Fruit fly (Drosophila melanogaster) whole organism, embryonic: ENCODE data around the gene dbe.

Experiments
- B-H1 ChIP-seq: fragments of 200-800 bp; sonication (Bioruptor generic); IDR thresholded peaks from 3 replicates; pipeline ENCODE4 v1.3.6; 2022; ENCODE audit warnings: missing biosample characterization, missing genetic modification characterization
- CG11085 ChIP-seq: fragments of 200-800 bp; sonication (Bioruptor generic); IDR thresholded peaks from 2 replicates; pipeline ENCODE4 v1.3.6; 2022; ENCODE audit warnings: missing biosample characterization, missing genetic modification characterization
- CG11247 ChIP-seq: fragments of 200-800 bp; sonication (Bioruptor generic); IDR thresholded peaks from 2 replicates; pipeline ENCODE4 v1.3.6; 2022; ENCODE audit warnings: missing biosample characterization, missing genetic modification characterization
- CG11560 ChIP-seq: fragments of 200-800 bp; sonication (Bioruptor generic); IDR thresholded peaks from 3 replicates; pipeline ENCODE4 v1.3.6; 2022; ENCODE audit warnings: missing biosample characterization, missing genetic modification characterization
- CG11695 ChIP-seq: fragments of 200-800 bp; sonication (Bioruptor generic); IDR thresholded peaks from 3 replicates; pipeline ENCODE4 v1.3.6; 2022; ENCODE audit warnings: missing biosample characterization, missing genetic modification characterization
- CG12104 ChIP-seq: fragments of 200-800 bp; sonication (Bioruptor generic); optimal IDR thresholded peaks from 3 replicates; lab custom pipeline; 2016; ENCODE audit warnings: missing biosample characterization, missing genetic modification characterization
- CG13624 ChIP-seq: fragments of 200-800 bp; sonication (Bioruptor generic); optimal IDR thresholded peaks from 2 replicates; lab custom pipeline; 2016; ENCODE audit warnings: missing biosample characterization, missing genetic modification characterization
- CG15011 ChIP-seq: fragments of 200-800 bp; sonication (Bioruptor generic); optimal IDR thresholded peaks from 3 replicates; lab custom pipeline; 2018; ENCODE audit warnings: missing biosample characterization, mild to moderate bottlenecking, missing genetic modification characterization
- CG15479 ChIP-seq: fragments of 200-800 bp; sonication (Bioruptor generic); optimal IDR thresholded peaks from 3 replicates; lab custom pipeline; 2019; ENCODE audit warnings: missing biosample characterization, mild to moderate bottlenecking, missing genetic modification characterization, moderate library complexity
- CG16815 ChIP-seq: fragments of 200-800 bp; sonication (Bioruptor generic); optimal IDR thresholded peaks from 3 replicates; lab custom pipeline; 2017; ENCODE audit warnings: missing biosample characterization, mild to moderate bottlenecking, missing genetic modification characterization
- CG17328 ChIP-seq: fragments of 200-800 bp; sonication (Bioruptor generic); IDR thresholded peaks from 2 replicates; pipeline ENCODE4 v1.3.6; 2022; ENCODE audit warnings: missing biosample characterization, missing genetic modification characterization
- CG17359 ChIP-seq: fragments of 200-800 bp; sonication (Bioruptor generic); optimal IDR thresholded peaks from 3 replicates; lab custom pipeline; 2018; ENCODE audit warnings: missing biosample characterization, mild to moderate bottlenecking, missing genetic modification characterization, moderate library complexity
- CG18262 ChIP-seq: fragments of 200-800 bp; optimal IDR thresholded peaks from 3 replicates; lab custom pipeline; 2019; ENCODE audit warnings: missing biosample characterization, mild to moderate bottlenecking, missing genetic modification characterization, moderate library complexity
- CG2678 ChIP-seq: fragments of 200-800 bp; sonication (Bioruptor generic); optimal IDR thresholded peaks from 3 replicates; lab custom pipeline; 2019; ENCODE audit warnings: missing biosample characterization, mild to moderate bottlenecking, missing genetic modification characterization, moderate library complexity
- CG31441 ChIP-seq: fragments of 200-800 bp; sonication (Bioruptor generic); IDR thresholded peaks from 2 replicates; pipeline ENCODE4 v1.3.6; 2022; ENCODE audit warnings: missing biosample characterization, missing genetic modification characterization
- CG34224 ChIP-seq: fragments of 200-800 bp; sonication (Bioruptor generic); IDR thresholded peaks from 3 replicates; pipeline ENCODE4 v1.3.6; 2022; ENCODE audit warnings: missing biosample characterization, missing genetic modification characterization; ENCODE audit not compliant: partially characterized antibody
- CG3847 ChIP-seq: fragments of 200-800 bp; sonication (Bioruptor generic); IDR thresholded peaks from 2 replicates; pipeline ENCODE4 v1.3.6; 2022; ENCODE audit warnings: missing biosample characterization, missing genetic modification characterization
- CG4424 ChIP-seq: fragments of 200-800 bp; sonication (Bioruptor generic); optimal IDR thresholded peaks from 3 replicates; lab custom pipeline; 2016; ENCODE audit warnings: missing biosample characterization, missing genetic modification characterization
- CG4707 ChIP-seq: fragments of 200-800 bp; sonication (Bioruptor generic); optimal IDR thresholded peaks from 2 replicates; lab custom pipeline; 2018; ENCODE audit warnings: missing biosample characterization, mild to moderate bottlenecking, missing genetic modification characterization, moderate library complexity
- ERR ChIP-seq: fragments of 200-800 bp; sonication (Bioruptor generic); optimal IDR thresholded peaks from 2 replicates; lab custom pipeline; 2016; ENCODE audit warnings: missing biosample characterization, missing genetic modification characterization
- GATAe ChIP-seq: fragments of 200-800 bp; sonication (Bioruptor generic); conservative IDR thresholded peaks from 2 replicates; pipeline ENCODE4 v1.3.6; 2022; ENCODE audit warnings: missing biosample characterization, missing genetic modification characterization
- Kr ChIP-seq: fragments of 200-800 bp; sonication (Bioruptor generic); optimal IDR thresholded peaks from 2 replicates; lab custom pipeline; 2017; ENCODE audit warnings: missing biosample characterization, mild to moderate bottlenecking, missing genetic modification characterization
- Neu2 ChIP-seq: fragments of 200-800 bp; sonication (Bioruptor generic); optimal IDR thresholded peaks from 3 replicates; lab custom pipeline; 2016; ENCODE audit warnings: missing biosample characterization, missing genetic modification characterization, borderline replicate concordance
- Nf-YC ChIP-seq: fragments of 200-800 bp; optimal IDR thresholded peaks from 3 replicates; lab custom pipeline; 2019; ENCODE audit warnings: missing biosample characterization, mild to moderate bottlenecking, missing genetic modification characterization, moderate library complexity
- Optix ChIP-seq: fragments of 200-800 bp; sonication (Bioruptor generic); IDR thresholded peaks from 3 replicates; pipeline ENCODE4 v1.3.6; 2022; ENCODE audit warnings: missing biosample characterization, missing genetic modification characterization
- Side ChIP-seq: fragments of 200-800 bp; sonication (Bioruptor generic); optimal IDR thresholded peaks from 2 replicates; lab custom pipeline; 2016; ENCODE audit warnings: missing biosample characterization, missing genetic modification characterization
- Tbp ChIP-seq: fragments of >200 bp; optimal IDR thresholded peaks from 2 replicates; lab custom pipeline; 2018; ENCODE audit warnings: missing biosample characterization, missing genetic modification characterization
- amos ChIP-seq: fragments of 200-800 bp; sonication (Bioruptor generic); IDR thresholded peaks from 2 replicates; pipeline ENCODE4 v1.3.6; 2022; ENCODE audit warnings: missing biosample characterization, missing genetic modification characterization; ENCODE audit not compliant: partially characterized antibody
- bcd ChIP-seq: fragments of 200-800 bp; sonication (Bioruptor generic); optimal IDR thresholded peaks from 2 replicates; lab custom pipeline; 2017; ENCODE audit warnings: missing biosample characterization, mild to moderate bottlenecking, missing genetic modification characterization
- chif ChIP-seq, 2 experiments: fragments of 200-800 bp; sonication (Bioruptor generic); optimal IDR thresholded peaks; 3 replicates each; lab custom pipeline; 2016; ENCODE audit warnings: missing biosample characterization in 2 of 2, missing genetic modification characterization in 2 of 2
- corto ChIP-seq: fragments of 200-800 bp; sonication (Bioruptor generic); optimal IDR thresholded peaks from 2 replicates; lab custom pipeline; 2016; ENCODE audit warnings: missing biosample characterization, mild to moderate bottlenecking, missing genetic modification characterization, moderate library complexity
- crc ChIP-seq: fragments of 200-800 bp; sonication (Bioruptor generic); optimal IDR thresholded peaks from 2 replicates; lab custom pipeline; 2016; ENCODE audit warnings: missing biosample characterization, missing genetic modification characterization
- cwo ChIP-seq: fragments of 200-800 bp; sonication (Bioruptor generic); optimal IDR thresholded peaks from 3 replicates; lab custom pipeline; 2017; ENCODE audit warnings: missing biosample characterization, missing genetic modification characterization, mild to moderate bottlenecking, moderate library complexity, missing genetic modification reagents
- dimm ChIP-seq: fragments of 200-800 bp; sonication (Bioruptor generic); IDR thresholded peaks from 2 replicates; pipeline ENCODE4 v1.3.6; 2022; ENCODE audit warnings: missing biosample characterization, missing genetic modification characterization
- disco-r ChIP-seq: fragments of 200-800 bp; sonication (Bioruptor generic); optimal IDR thresholded peaks from 2 replicates; lab custom pipeline; 2016; ENCODE audit warnings: missing biosample characterization, missing genetic modification characterization
- ems ChIP-seq: fragments of 200-800 bp; sonication (Bioruptor generic); optimal IDR thresholded peaks from 3 replicates; lab custom pipeline; 2016; ENCODE audit warnings: missing biosample characterization, missing genetic modification characterization
- gcm ChIP-seq: fragments of 200-800 bp; sonication (Bioruptor generic); optimal IDR thresholded peaks from 2 replicates; lab custom pipeline; 2019; ENCODE audit warnings: missing biosample characterization, mild to moderate bottlenecking, missing genetic modification characterization, moderate library complexity
- jing ChIP-seq: fragments of 200-800 bp; sonication (Bioruptor generic); optimal IDR thresholded peaks from 2 replicates; lab custom pipeline; 2018; ENCODE audit warnings: missing biosample characterization, mild to moderate bottlenecking, missing genetic modification characterization
- kah ChIP-seq: fragments of 200-800 bp; sonication (Bioruptor generic); optimal IDR thresholded peaks from 2 replicates; lab custom pipeline; 2018; ENCODE audit warnings: missing biosample characterization, mild to moderate bottlenecking, missing genetic modification characterization
- kni ChIP-seq: fragments of 200-800 bp; sonication (Bioruptor generic); optimal IDR thresholded peaks from 3 replicates; lab custom pipeline; 2017; ENCODE audit warnings: mild to moderate bottlenecking, missing biosample characterization, missing genetic modification reagents, missing genetic modification characterization
- lab ChIP-seq: fragments of 200-800 bp; sonication (Bioruptor generic); optimal IDR thresholded peaks from 3 replicates; lab custom pipeline; 2017; ENCODE audit warnings: missing biosample characterization, missing genetic modification characterization, mild to moderate bottlenecking, moderate library complexity, missing genetic modification reagents
- onecut ChIP-seq: fragments of 200-800 bp; sonication (Bioruptor generic); IDR thresholded peaks from 2 replicates; pipeline ENCODE4 v1.3.6; 2022; ENCODE audit warnings: missing biosample characterization, missing genetic modification characterization
- otp ChIP-seq: fragments of 200-800 bp; sonication (Bioruptor generic); IDR thresholded peaks from 3 replicates; pipeline ENCODE4, ENCODE4 v1.3.6; 2022; ENCODE audit warnings: missing biosample characterization, missing genetic modification characterization
- pan ChIP-seq, 4 experiments: fragments of >200 bp in 3 of 4; fragments of 200-800 bp in 1 of 4; sonication (Bioruptor generic) in 1 of 4; optimal IDR thresholded peaks in 3 of 4; IDR thresholded peaks in 1 of 4; 2 replicates each; pipeline versions ENCODE4 v1.3.6 to Lab custom; 2017 to 2022; ENCODE audit warnings: missing biosample characterization in 2 of 4, missing genetic modification characterization in 2 of 4, mixed read lengths in 1 of 4
- pzg ChIP-seq: fragments of 200-800 bp; sonication (Bioruptor generic); optimal IDR thresholded peaks from 3 replicates; lab custom pipeline; 2018; ENCODE audit warnings: missing biosample characterization, mild to moderate bottlenecking, missing genetic modification characterization, moderate library complexity
- ro ChIP-seq: fragments of 200-800 bp; sonication (Bioruptor generic); IDR thresholded peaks from 2 replicates; pipeline ENCODE4 v1.3.6; 2022; ENCODE audit warnings: missing biosample characterization, missing genetic modification characterization
- sens ChIP-seq: fragments of 200-800 bp; sonication (Bioruptor generic); peaks from one replicate; lab custom pipeline; 2016; ENCODE audit warnings: missing biosample characterization, missing genetic modification characterization
- shn ChIP-seq: fragments of 200-800 bp; sonication (Bioruptor generic); optimal IDR thresholded peaks from 3 replicates; lab custom pipeline; 2016; ENCODE audit warnings: missing biosample characterization, missing genetic modification characterization

dbe gene

dm6 chr2L:857897-858517, 11.7 kb downstream of the dbe start (continued):
- peak; percentile 32 for TF ChIP-seq CG4424 (GFP tag; lab: Kevin White, UChicago)
- TF ChIP-seq B-H1 = peak; percentile 54
- TF ChIP-seq CG4707 (GFP tag; lab: Kevin White, UChicago) = peak; percentile 24
- peak; percentile 67 for TF ChIP-seq CG17359
- 0 out of 2 replicates have a peak, but pooled peaks have one; percentile 13 for TF ChIP-seq onecut (GFP tag; lab: Robert Waterston, UW)
- peak; percentile 53; the same call in 2 of the 3 replicates for TF ChIP-seq Optix (GFP tag; lab: Robert Waterston, UW)
- TF ChIP-seq CG11560 (tag; lab: Robert Waterston, UW) = no peak
- no peak for TF ChIP-seq kni (GFP tag; lab: Kevin White, UChicago)
- no peak for TF ChIP-seq pzg (GFP tag; lab: Kevin White, UChicago)
- TF ChIP-seq cwo (GFP tag; lab: Kevin White, UChicago) = peak; percentile 27
- TF ChIP-seq kah (GFP tag; lab: Kevin White, UChicago) = no peak
- no peak for TF ChIP-seq Tbp (GFP tag; lab: Kevin White, UChicago)
- TF ChIP-seq GATAe = no peak; the same call in 1 of the 2 replicates
- TF ChIP-seq disco-r (GFP tag; lab: Kevin White, UChicago) = peak; percentile 57
- TF ChIP-seq sens (GFP tag; lab: Kevin White, UChicago) = peak; percentile 89
- TF ChIP-seq CG11085 (GFP tag; lab: Robert Waterston, UW) = no peak
- peak; percentile 46 for TF ChIP-seq shn (GFP tag; lab: Kevin White, UChicago)
- TF ChIP-seq crc = peak; percentile 38
- TF ChIP-seq Neu2 (GFP tag; lab: Kevin White, UChicago) = no peak
- TF ChIP-seq CG11247 (GFP tag; lab: Robert Waterston, UW) = 0 out of 2 replicates have a peak, but pooled peaks have one; percentile 26
- TF ChIP-seq CG15011 (GFP tag; lab: Kevin White, UChicago) = no peak
- peak; percentile 8 for TF ChIP-seq Side
- TF ChIP-seq otp (GFP tag; lab: Robert Waterston, UW) = peak; percentile 73
- TF ChIP-seq CG12104 (GFP tag; lab: Kevin White, UChicago) = peak; percentile 38
- TF ChIP-seq amos (GFP tag; lab: Robert Waterston, UW) = no peak
- no peak for TF ChIP-seq CG16815 (GFP tag; lab: Kevin White, UChicago)
- TF ChIP-seq CG18262 (tag; lab: Kevin White, UChicago) = peak; percentile 46
- peak; percentile 65 for TF ChIP-seq lab (GFP tag; lab: Kevin White, UChicago)
- no peak for TF ChIP-seq CG34224 (GFP tag; lab: Robert Waterston, UW)
- TF ChIP-seq CG13624 (GFP tag; lab: Kevin White, UChicago) = peak; percentile 20
- TF ChIP-seq jing (GFP tag; lab: Kevin White, UChicago) = peak; percentile 12
- TF ChIP-seq bcd = no peak
- peak; percentile 38; the same call in 1 of the 2 replicates for TF ChIP-seq CG31441 (GFP tag; lab: Robert Waterston, UW)
- TF ChIP-seq ems = peak; percentile 15
- no peak for TF ChIP-seq ro (GFP tag; lab: Robert Waterston, UW)
- no peak for TF ChIP-seq ERR (GFP tag; lab: Kevin White, UChicago)
- peak; percentile 51; the same call in 1 of the 2 replicates for TF ChIP-seq CG3847 (GFP tag; lab: Robert Waterston, UW)
- TF ChIP-seq CG17328 (GFP tag; lab: Robert Waterston, UW) = peak; percentile 70
- TF ChIP-seq chif (GFP tag; optimal IDR thresholded peaks at IDR 0.05; lab: Kevin White, UChicago) = peak; percentile 52 to 58
- peak; percentile 55 for TF ChIP-seq CG2678 (tag; lab: Kevin White, UChicago)
- no peak for TF ChIP-seq pan (optimal IDR thresholded peaks at IDR 0.05; lab: Kevin White, UChicago)
- TF ChIP-seq pan (GFP tag; optimal IDR thresholded peaks at IDR 0.05 in 1 of 2, IDR thresholded peaks at IDR 0.05 in 1 of 2) = peak in 1 of 2 experiments; percentile 56
- TF ChIP-seq corto (GFP tag; lab: Kevin White, UChicago) = no peak
- TF ChIP-seq CG11695 = peak; percentile 68; the same call in 2 of the 3 replicates
- TF ChIP-seq dimm (GFP tag; lab: Robert Waterston, UW) = 0 out of 2 replicates have a peak, but pooled peaks have one; percentile 11
- peak; percentile 29 for TF ChIP-seq gcm (GFP tag; lab: Kevin White, UChicago)
- TF ChIP-seq Nf-YC = no peak
- no peak for TF ChIP-seq Kr (GFP tag; lab: Kevin White, UChicago)
- no peak for TF ChIP-seq CG15479 (GFP tag; lab: Kevin White, UChicago)
